Fruit fly (Drosophila melanogaster): Measurements from ENCODE around the gene Uch-L5.

The Uch-L5 gene

dm6 chr3L:9468261-9468890 lies 8.4 kb downstream of the Uch-L5 start (continued):
- TF ChIP-seq corto (GFP tag; optimal IDR thresholded peaks at IDR 0.05) = no peak
- 0 out of 2 replicates have a peak, but pooled peaks have one; percentile 26 for TF ChIP-seq lmd (GFP tag; IDR thresholded peaks at IDR 0.05)
- TF ChIP-seq shn (GFP tag; optimal IDR thresholded peaks at IDR 0.05) = peak; percentile 15
- no peak for TF ChIP-seq CG13296 (GFP tag; optimal IDR thresholded peaks at IDR 0.05)
- TF ChIP-seq ttk (GFP tag; IDR thresholded peaks at IDR 0.05) = no peak
- 0 out of 3 replicates have a peak, but pooled peaks have one; percentile 33 for TF ChIP-seq hb (GFP tag; IDR thresholded peaks at IDR 0.05; ENCODE audit: partially characterized antibody)
- peak; percentile 45 for TF ChIP-seq CG6854 (GFP tag; optimal IDR thresholded peaks at IDR 0.05)
- TF ChIP-seq gsb (GFP tag; IDR thresholded peaks at IDR 0.05) = no peak
- TF ChIP-seq klu (GFP tag; IDR thresholded peaks at IDR 0.05) = no peak
- no peak for TF ChIP-seq trh (GFP tag; optimal IDR thresholded peaks at IDR 0.05)
- no peak for TF ChIP-seq H15 (GFP tag; IDR thresholded peaks at IDR 0.05)
- TF ChIP-seq NC2α (GFP tag; optimal IDR thresholded peaks at IDR 0.05) = no peak
- TF ChIP-seq inv (GFP tag; IDR thresholded peaks at IDR 0.05; ENCODE audit: partially characterized antibody) = no peak

dm6 chr3L:9467763-9468206 lies 9.0 kb downstream of the Uch-L5 start:
- TF ChIP-seq tll (GFP tag; optimal IDR thresholded peaks at IDR 0.05) (peak in 1 of 2 experiments; percentile 95), sc (optimal IDR thresholded peaks at IDR 0.05) (no peak), sc (GFP tag; optimal IDR thresholded peaks at IDR 0.05) (no peak), CG11695 (GFP tag; IDR thresholded peaks at IDR 0.05) (no peak), aop (GFP tag; IDR thresholded peaks at IDR 0.05) (no peak), Asciz (GFP tag; optimal IDR thresholded peaks at IDR 0.05) (no peak), CG13123 (GFP tag; optimal IDR thresholded peaks at IDR 0.05) (no peak), sob (GFP tag; IDR thresholded peaks at IDR 0.05) (no peak; the same call in 1 of the 2 replicates), abd-A (tag; optimal IDR thresholded peaks at IDR 0.05) (peak; percentile 53), CG32772 (GFP tag; IDR thresholded peaks at IDR 0.05) (no peak), MTF-1 (GFP tag; optimal IDR thresholded peaks at IDR 0.05; ENCODE audit: borderline replicate concordance) (no peak), kni (GFP tag; optimal IDR thresholded peaks at IDR 0.05) (no peak), exex (tag; optimal IDR thresholded peaks at IDR 0.05) (no peak), CG7786 (GFP tag; optimal IDR thresholded peaks at IDR 0.05) (no peak), NC2α (GFP tag; optimal IDR thresholded peaks at IDR 0.05) (no peak), kay (GFP tag; optimal IDR thresholded peaks at IDR 0.05) (no peak), h (optimal IDR thresholded peaks at IDR 0.05) (no peak), bsh (GFP tag; optimal IDR thresholded peaks at IDR 0.05) (peak in 1 of 2 experiments; percentile 59), CkIIα-i1 (GFP tag; IDR thresholded peaks at IDR 0.05) (no peak), Vsx1 (GFP tag; optimal IDR thresholded peaks at IDR 0.05) (no peak), CG17912 (GFP tag; optimal IDR thresholded peaks at IDR 0.05) (no peak), ab (GFP tag; optimal IDR thresholded peaks at IDR 0.05) (no peak), CG10959 (GFP tag; IDR thresholded peaks at IDR 0.05) (no peak), CG8924 (tag; optimal IDR thresholded peaks at IDR 0.05) (no peak), pum (GFP tag; optimal IDR thresholded peaks at IDR 0.05) (no peak), Dll (GFP tag; IDR thresholded peaks at IDR 0.05; ENCODE audit: partially characterized antibody) (no peak), CG15696 (tag; optimal IDR thresholded peaks at IDR 0.05) (no peak), zen (tag; optimal IDR thresholded peaks at IDR 0.05) (peak; percentile 38), ATbp (GFP tag; optimal IDR thresholded peaks at IDR 0.05) (peak; percentile 2), CG15479 (GFP tag; optimal IDR thresholded peaks at IDR 0.05) (peak; percentile 36), CG15011 (GFP tag; optimal IDR thresholded peaks at IDR 0.05) (no peak), CG10462 (GFP tag; optimal IDR thresholded peaks at IDR 0.05) (no peak), trem (tag; optimal IDR thresholded peaks at IDR 0.05) (no peak), H15 (GFP tag; IDR thresholded peaks at IDR 0.05) (no peak), Pdp1 (GFP tag; optimal IDR thresholded peaks at IDR 0.05) (no peak), CG8944 (GFP tag; optimal IDR thresholded peaks at IDR 0.05) (no peak), cg (GFP tag; optimal IDR thresholded peaks at IDR 0.05) (peak; percentile 52), fd64A (GFP tag; optimal IDR thresholded peaks at IDR 0.05) (peak; percentile 7)
